Fruit fly (Drosophila melanogaster) whole organism, embryonic: Measurements from ENCODE around the gene CG17362.

Source experiments
- ATbp ChIP-seq: fragments of 200-800 bp; sonication (Bioruptor generic); optimal IDR thresholded peaks from 2 replicates; lab custom pipeline; 2017; ENCODE audit warnings: missing biosample characterization, mild to moderate bottlenecking, missing genetic modification characterization, missing genetic modification reagents
- Blimp-1 ChIP-seq: fragments of 200-800 bp; sonication (Bioruptor generic); optimal IDR thresholded peaks from 3 replicates; lab custom pipeline; 2018; ENCODE audit warnings: missing biosample characterization, missing genetic modification characterization, mild to moderate bottlenecking, moderate library complexity, missing genetic modification reagents
- CG11560 ChIP-seq: fragments of 200-800 bp; sonication (Bioruptor generic); IDR thresholded peaks from 3 replicates; pipeline ENCODE4 v1.3.6; 2022; ENCODE audit warnings: missing biosample characterization, missing genetic modification characterization
- CG14441 ChIP-seq: fragments of 200-800 bp; sonication (Bioruptor generic); IDR thresholded peaks from 2 replicates; pipeline ENCODE4 v1.3.6; 2022; ENCODE audit warnings: missing biosample characterization, missing genetic modification characterization
- Lpt ChIP-seq: fragments of >200 bp; optimal IDR thresholded peaks from 2 replicates; lab custom pipeline; 2018; ENCODE audit warnings: missing biosample characterization, missing genetic modification characterization
- aop ChIP-seq: fragments of 200-800 bp; sonication (Bioruptor generic); IDR thresholded peaks from 2 replicates; pipeline ENCODE4 v1.3.6; 2022; ENCODE audit warnings: missing biosample characterization, missing genetic modification characterization
- fd102C ChIP-seq: fragments of 200-800 bp; sonication (Bioruptor generic); optimal IDR thresholded peaks from 2 replicates; lab custom pipeline; 2018; ENCODE audit warnings: missing biosample characterization, mild to moderate bottlenecking, missing genetic modification characterization, moderate library complexity
- sna ChIP-seq: fragments of 200-800 bp; sonication (Bioruptor generic); IDR thresholded peaks from 2 replicates; pipeline ENCODE4 v1.3.6; 2022; ENCODE audit warnings: missing biosample characterization, missing genetic modification characterization; ENCODE audit not compliant: partially characterized antibody
- sob ChIP-seq: fragments of 200-800 bp; sonication (Bioruptor generic); IDR thresholded peaks from 2 replicates; pipeline ENCODE4 v1.3.6; 2022; ENCODE audit warnings: missing biosample characterization, missing genetic modification characterization
- vfl ChIP-seq: fragments of 200-800 bp; sonication (Bioruptor generic); optimal IDR thresholded peaks from 2 replicates; lab custom pipeline; 2016; ENCODE audit warnings: missing biosample characterization, missing genetic modification characterization

- TF ChIP-seq aop (GFP tag; lab: Robert Waterston, UW) (no peak), Blimp-1 (GFP tag; lab: Kevin White, UChicago) (no peak), CG11560 (no peak), ATbp (no peak), sna (GFP tag; lab: Robert Waterston, UW) (no peak), sob (GFP tag; lab: Robert Waterston, UW) (no peak), vfl (GFP tag; lab: Kevin White, UChicago) (no peak), CG14441 (GFP tag; lab: Robert Waterston, UW) (no peak), Lpt (GFP tag; lab: Kevin White, UChicago) (no peak), fd102C (GFP tag; lab: Kevin White, UChicago) (no peak)
Observed at dm6 chr3L:13987578-13987977, 1.2 kb downstream of the CG17362 start, which contains the start of gene CG9040.
